Worm (Caenorhabditis elegans) whole organism, L2 larva: Measurements from ENCODE around the gene C52E4.7.

Experiments used
- C34F6.9 ChIP-seq: fragments of 150-350 bp; optimal IDR thresholded peaks from 2 replicates; lab custom pipeline; 2014; ENCODE audit warnings: missing biosample characterization, missing genetic modification characterization
- ama-1 ChIP-seq: fragments of 150-350 bp; optimal IDR thresholded peaks from 2 replicates; lab custom pipeline; 2018; ENCODE audit warnings: inconsistent platforms
- blmp-1 ChIP-seq: sonication (generic microtip); optimal IDR thresholded peaks from 2 replicates; lab custom pipeline; 2017; ENCODE audit warnings: missing genetic modification characterization, mild to moderate bottlenecking, missing compliant biosample characterization, antibody characterized with exemption, moderate library complexity; ENCODE audit not compliant: insufficient read depth
- ceh-82 ChIP-seq: fragments of 150-350 bp; optimal IDR thresholded peaks from 2 replicates; lab custom pipeline; 2014; ENCODE audit warnings: missing biosample characterization, missing genetic modification characterization
- dmd-4 ChIP-seq: sonication (generic microtip); optimal IDR thresholded peaks from 2 replicates; lab custom pipeline; 2017; ENCODE audit warnings: missing biosample characterization, missing genetic modification characterization
- fos-1 ChIP-seq: fragments of 150-350 bp; optimal IDR thresholded peaks from 2 replicates; lab custom pipeline; 2014; ENCODE audit warnings: missing biosample characterization, missing genetic modification characterization
- lsy-2 ChIP-seq, 2 experiments: fragments of 150-350 bp in 1 of 2; sonication (generic microtip) in 1 of 2; optimal IDR thresholded peaks; 2 replicates each; lab custom pipeline; 2014 to 2017; ENCODE audit warnings: missing biosample characterization in 2 of 2, missing genetic modification characterization in 2 of 2
- mdl-1 ChIP-seq, 2 experiments: fragments of 150-350 bp in 1 of 2; sonication (generic microtip) in 1 of 2; optimal IDR thresholded peaks; 2 replicates each; lab custom pipeline; 2017; ENCODE audit warnings: missing biosample characterization in 2 of 2, missing genetic modification characterization in 2 of 2
- nhr-10 ChIP-seq: sonication (generic microtip); optimal IDR thresholded peaks from 2 replicates; lab custom pipeline; 2017; ENCODE audit warnings: missing biosample characterization, missing genetic modification characterization
- nhr-21 ChIP-seq: fragments of 150-350 bp; optimal IDR thresholded peaks from 2 replicates; lab custom pipeline; 2014; ENCODE audit warnings: missing biosample characterization, missing genetic modification characterization
- snpc-4 ChIP-seq: fragments of 150-350 bp; optimal IDR thresholded peaks from 2 replicates; lab custom pipeline; 2014; ENCODE audit warnings: missing biosample characterization, missing genetic modification characterization
- unc-62 ChIP-seq: fragments of 150-350 bp; optimal IDR thresholded peaks from 2 replicates; lab custom pipeline; 2014; ENCODE audit warnings: missing biosample characterization, missing genetic modification reagents, missing genetic modification characterization
- zag-1 ChIP-seq: fragments of 150-350 bp; optimal IDR thresholded peaks from 2 replicates; lab custom pipeline; 2014; ENCODE audit warnings: missing biosample characterization, missing genetic modification characterization

DNA sequence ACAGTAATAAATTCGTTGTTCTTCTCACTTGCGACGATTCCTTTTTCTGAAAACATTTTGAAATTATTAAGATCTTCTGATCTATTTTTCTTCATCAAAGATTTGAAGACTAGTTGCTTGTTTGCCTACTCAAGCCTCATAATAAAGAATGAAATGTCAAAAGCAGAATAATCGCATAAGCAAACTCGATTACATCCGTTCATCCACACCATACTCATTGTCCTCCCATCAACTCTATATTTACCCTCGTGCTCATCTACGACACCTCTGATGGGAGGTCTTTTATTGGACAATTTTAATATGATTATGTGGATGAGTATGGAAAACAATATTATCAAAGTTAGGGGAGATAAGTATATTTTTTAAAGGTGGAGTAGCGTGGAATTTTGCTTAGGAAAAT is 39.7 kb downstream of the C52E4.7 start:
- no peak for TF ChIP-seq zag-1 (tag; lab: Kevin White, UChicago)
- no peak for TF ChIP-seq blmp-1 (tag; lab: Kevin White, UChicago)
- TF ChIP-seq ama-1 (lab: Kevin White, UChicago) = no peak
- TF ChIP-seq nhr-10 (tag; lab: Kevin White, UChicago) = no peak
- no peak for TF ChIP-seq dmd-4 (tag; lab: Kevin White, UChicago)
- TF ChIP-seq unc-62 (GFP tag; lab: Kevin White, UChicago) = no peak
- TF ChIP-seq fos-1 = no peak
- no peak for TF ChIP-seq lsy-2 (tag; optimal IDR thresholded peaks at IDR 0.05; lab: Kevin White, UChicago)
- TF ChIP-seq ceh-82 = no peak
- no peak for TF ChIP-seq mdl-1 (tag; optimal IDR thresholded peaks at IDR 0.05; lab: Kevin White, UChicago)
- no peak for TF ChIP-seq nhr-21 (tag; lab: Kevin White, UChicago)
- no peak for TF ChIP-seq snpc-4
- TF ChIP-seq C34F6.9 (tag; lab: Kevin White, UChicago) = no peak
